Worm (Caenorhabditis elegans): ENCODE results near the gene F26F12.5.

DNA sequence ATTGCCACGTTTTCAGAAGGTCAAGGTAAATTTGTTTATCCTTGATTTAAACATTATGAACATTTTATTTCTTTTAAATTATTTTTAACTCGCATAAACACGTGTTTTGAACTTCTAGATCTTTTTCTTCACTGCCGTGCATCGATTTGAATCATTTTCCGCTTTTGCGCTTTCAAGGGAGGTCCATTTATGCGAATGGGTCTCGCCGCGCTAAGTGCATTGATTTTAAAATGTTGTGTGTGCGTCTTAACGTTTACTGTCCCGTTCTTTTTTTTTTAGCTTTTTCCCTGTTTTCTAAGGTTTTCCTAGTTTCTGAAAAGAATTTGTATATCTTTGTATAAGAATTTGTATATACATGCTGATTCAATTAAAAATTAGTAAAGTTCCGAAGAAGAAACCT, 39.5 kb downstream of the F26F12.5 start:
- TF ChIP-seq T22C8.4 (GFP tag; IDR thresholded peaks at IDR 0.05) (no peak), cog-1 (tag; optimal IDR thresholded peaks at IDR 0.05) (no peak), ztf-29 (GFP tag; IDR thresholded peaks at IDR 0.05) (no peak), ref-1 (GFP tag; conservative IDR thresholded peaks at IDR 0.05) (no peak), med-1 (GFP tag; optimal IDR thresholded peaks at IDR 0.05; ENCODE audit: insufficient read depth) (no peak), tab-1 (GFP tag; IDR thresholded peaks at IDR 0.05) (no peak), klf-2 (GFP tag; conservative IDR thresholded peaks at IDR 0.05) (no peak)
